Worm (Caenorhabditis elegans) whole organism, young adult: ENCODE measurements around the gene cest-2.1.

Experiments
- hmg-1.2 ChIP-seq: fragments of 200-800 bp; sonication (Bioruptor generic); IDR thresholded peaks from 2 replicates; pipeline ENCODE4 v1.3.6; 2022; ENCODE audit warnings: missing genetic modification reagents, missing genetic modification characterization, missing compliant biosample characterization
- nhr-90 ChIP-seq: sonication (generic microtip); optimal IDR thresholded peaks from 2 replicates; lab custom pipeline; 2016; ENCODE audit warnings: missing genotype, mild to moderate bottlenecking, missing genetic modification characterization, missing compliant biosample characterization
- rec-8 ChIP-seq, 2 experiments: sonication (generic microtip); optimal IDR thresholded peaks; 2 replicates each; lab custom pipeline; 2016; ENCODE audit warnings: mild to moderate bottlenecking in 2 of 2, missing genetic modification characterization in 2 of 2, missing genetic modification reagents in 2 of 2, missing genotype in 2 of 2, missing biosample characterization in 1 of 2, missing compliant biosample characterization in 1 of 2, moderate library complexity in 1 of 2

ce11 chrV:14143634-14144033, 27.6 kb downstream of the cest-2.1 start:
- TF ChIP-seq hmg-1.2 (GFP tag; lab: Robert Waterston, UW) (peak; percentile 38; the same call in 1 of the 2 replicates), nhr-90 (tag; lab: Kevin White, UChicago) (no peak), rec-8 (tag; optimal IDR thresholded peaks at IDR 0.05; lab: Kevin White, UChicago) (no peak)
